Worm (Caenorhabditis elegans): ENCODE results near the gene cpd-2.

The cpd-2 gene

ce11 chrX:16042480-16042879, 7.2 kb upstream of the cpd-2 start:
- no peak for TF ChIP-seq bed-2 (GFP tag; IDR thresholded peaks at IDR 0.05)
- TF ChIP-seq attf-6 (GFP tag; IDR thresholded peaks at IDR 0.05): no peak
- no peak for TF ChIP-seq Y53F4B.3 (GFP tag; IDR thresholded peaks at IDR 0.05)
- TF ChIP-seq lsl-1 (GFP tag; optimal IDR thresholded peaks at IDR 0.05): no peak
- no peak for TF ChIP-seq somi-1 (GFP tag; optimal IDR thresholded peaks at IDR 0.05)
- no peak for TF ChIP-seq K12H6.12 (tag; optimal IDR thresholded peaks at IDR 0.05)
- TF ChIP-seq lin-54 (GFP tag; optimal IDR thresholded peaks at IDR 0.05): no peak
- no peak for TF ChIP-seq fkh-3 (tag; optimal IDR thresholded peaks at IDR 0.05)
- no peak for TF ChIP-seq mel-28 (tag; optimal IDR thresholded peaks at IDR 0.05; ENCODE audit: borderline replicate concordance)
- no peak for TF ChIP-seq dox-1 (GFP tag; IDR thresholded peaks at IDR 0.05)
- no peak for TF ChIP-seq cebp-1 (GFP tag; IDR thresholded peaks at IDR 0.05)
- no peak for TF ChIP-seq cebp-1 (tag; optimal IDR thresholded peaks at IDR 0.05)
- no peak for TF ChIP-seq akir-1 (GFP tag; optimal IDR thresholded peaks at IDR 0.05)
- no peak for TF ChIP-seq ceh-40 (GFP tag; IDR thresholded peaks at IDR 0.05)
- TF ChIP-seq ztf-3 (GFP tag; optimal IDR thresholded peaks at IDR 0.05): no peak
- no peak for TF ChIP-seq Y56A3A.18 (GFP tag; IDR thresholded peaks at IDR 0.05)
- no peak for TF ChIP-seq attf-5 (GFP tag; optimal IDR thresholded peaks at IDR 0.05)
- TF ChIP-seq egl-44 (GFP tag; IDR thresholded peaks at IDR 0.05): no peak
- no peak for TF ChIP-seq nhr-179 (tag; optimal IDR thresholded peaks at IDR 0.05)
- TF ChIP-seq egrh-3 (GFP tag; IDR thresholded peaks at IDR 0.05): no peak
- TF ChIP-seq F49E8.2 (tag; optimal IDR thresholded peaks at IDR 0.05; ENCODE audit: insufficient read depth): no peak
- TF ChIP-seq nhr-90 (tag; optimal IDR thresholded peaks at IDR 0.05): peak; percentile 16
- TF ChIP-seq hrde-1 (tag; optimal IDR thresholded peaks at IDR 0.05; ENCODE audit: borderline replicate concordance): no peak
- TF ChIP-seq snpc-4 (GFP tag; optimal IDR thresholded peaks at IDR 0.05): no peak
- TF ChIP-seq snpc-4 (tag; optimal IDR thresholded peaks at IDR 0.05): peak in 1 of 4 experiments; percentile 60
- no peak for TF ChIP-seq aptf-3 (GFP tag; IDR thresholded peaks at IDR 0.05)
- peak; percentile 42; the same call in 1 of the 2 replicates for TF ChIP-seq hmg-1.2 (GFP tag; IDR thresholded peaks at IDR 0.05)
- no peak for TF ChIP-seq mxl-1 (tag; optimal IDR thresholded peaks at IDR 0.05)
- TF ChIP-seq lag-1 (GFP tag; IDR thresholded peaks at IDR 0.05): no peak
- TF ChIP-seq gei-17 (GFP tag; optimal IDR thresholded peaks at IDR 0.05): no peak
- peak; percentile 47; the same call in 1 of the 2 replicates for TF ChIP-seq D2030.7 (GFP tag; IDR thresholded peaks at IDR 0.05)
- no peak for TF ChIP-seq F57A8.1 (GFP tag; optimal IDR thresholded peaks at IDR 0.05)
- peak; percentile 18 for TF ChIP-seq F23B12.7 (tag; optimal IDR thresholded peaks at IDR 0.05; ENCODE audit: insufficient read depth)
- no peak for TF ChIP-seq hmg-20 (GFP tag; IDR thresholded peaks at IDR 0.05)
- no peak for TF ChIP-seq Y53G8AR.9 (GFP tag; conservative IDR thresholded peaks at IDR 0.05)
- no peak for TF ChIP-seq ZK185.1 (tag; optimal IDR thresholded peaks at IDR 0.05; ENCODE audit: poor library complexity, severe bottlenecking)
- TF ChIP-seq ztf-22 (GFP tag; optimal IDR thresholded peaks at IDR 0.05): no peak
- peak; percentile 29 for TF ChIP-seq mes-4 (tag; optimal IDR thresholded peaks at IDR 0.05)
- peak; percentile 73 for TF ChIP-seq lin-26 (GFP tag; IDR thresholded peaks at IDR 0.05)
- no peak for TF ChIP-seq F22D6.2 (tag; optimal IDR thresholded peaks at IDR 0.05)
- no peak for TF ChIP-seq efl-1 (GFP tag; optimal IDR thresholded peaks at IDR 0.05)
- no peak for TF ChIP-seq sptf-2 (GFP tag; optimal IDR thresholded peaks at IDR 0.05)
- no peak for TF ChIP-seq madf-8 (GFP tag; conservative IDR thresholded peaks at IDR 0.05)
- TF ChIP-seq F10E7.11 (tag; optimal IDR thresholded peaks at IDR 0.05): no peak
- TF ChIP-seq tbx-9 (tag; optimal IDR thresholded peaks at IDR 0.05; ENCODE audit: borderline replicate concordance): no peak
- TF ChIP-seq die-1 (tag; optimal IDR thresholded peaks at IDR 0.05): peak; percentile 51
- no peak for TF ChIP-seq hsf-1 (GFP tag; IDR thresholded peaks at IDR 0.05)
- no peak for TF ChIP-seq him-1 (tag; optimal IDR thresholded peaks at IDR 0.05)
- TF ChIP-seq sdz-38 (tag; optimal IDR thresholded peaks at IDR 0.05): no peak
